Worm (Caenorhabditis elegans) whole organism, early embryonic: ENCODE data around the gene F26C11.3.

Source experiments
- B0310.2 ChIP-seq: sonication (generic microtip); optimal IDR thresholded peaks from 2 replicates; lab custom pipeline; 2016; ENCODE audit warnings: mild to moderate bottlenecking, missing genetic modification characterization, missing compliant biosample characterization
- F13C5.2 ChIP-seq: sonication (generic microtip); optimal IDR thresholded peaks from 2 replicates; lab custom pipeline; 2017; ENCODE audit warnings: mild to moderate bottlenecking, missing genetic modification characterization, inconsistent platforms, missing compliant biosample characterization
- aly-1 ChIP-seq: sonication (generic microtip); optimal IDR thresholded peaks from 2 replicates; lab custom pipeline; 2016; ENCODE audit warnings: missing genetic modification characterization, missing compliant biosample characterization
- ama-1 ChIP-seq: fragments of 150-350 bp; optimal IDR thresholded peaks from 2 replicates; lab custom pipeline; 2014
- ceh-13 ChIP-seq: fragments of 200-800 bp; sonication (Bioruptor generic); optimal IDR thresholded peaks from 2 replicates; lab custom pipeline; 2018; ENCODE audit warnings: mild to moderate bottlenecking, missing genetic modification characterization, missing compliant biosample characterization
- ceh-36 ChIP-seq: sonication (generic microtip); optimal IDR thresholded peaks from 2 replicates; lab custom pipeline; 2016; ENCODE audit warnings: missing genetic modification characterization, inconsistent platforms, missing compliant biosample characterization
- ets-7 ChIP-seq: sonication (generic microtip); optimal IDR thresholded peaks from 2 replicates; lab custom pipeline; 2016; ENCODE audit warnings: missing genotype, missing genetic modification characterization, missing compliant biosample characterization
- flt-1 ChIP-seq: fragments of 200-800 bp; sonication (Bioruptor generic); IDR thresholded peaks from 2 replicates; pipeline ENCODE4 v1.3.6; 2022; ENCODE audit warnings: missing genetic modification characterization, missing compliant biosample characterization
- hmbx-1 ChIP-seq: sonication (generic microtip); optimal IDR thresholded peaks from 2 replicates; lab custom pipeline; 2016; ENCODE audit warnings: mild to moderate bottlenecking, missing genetic modification characterization, missing compliant biosample characterization
- hmg-4 ChIP-seq: fragments of 200-800 bp; sonication (Bioruptor generic); optimal IDR thresholded peaks from 2 replicates; lab custom pipeline; 2018; ENCODE audit warnings: mild to moderate bottlenecking, missing genetic modification characterization, missing compliant biosample characterization
- hnd-1 ChIP-seq: sonication (generic microtip); optimal IDR thresholded peaks from 2 replicates; lab custom pipeline; 2016; ENCODE audit warnings: missing genetic modification characterization, missing compliant biosample characterization
- pes-1 ChIP-seq: fragments of 200-800 bp; sonication (Bioruptor generic); IDR thresholded peaks from 2 replicates; pipeline ENCODE4 v1.3.6; 2022; ENCODE audit warnings: missing genetic modification reagents, missing genetic modification characterization, missing compliant biosample characterization
- scrt-1 ChIP-seq: fragments of 200-800 bp; sonication (Bioruptor generic); IDR thresholded peaks from 2 replicates; pipeline ENCODE4 v1.3.6; 2022; ENCODE audit warnings: missing genetic modification characterization, missing compliant biosample characterization
- sea-1 ChIP-seq: fragments of 200-800 bp; sonication (Bioruptor generic); conservative IDR thresholded peaks from 2 replicates; pipeline ENCODE4 v1.3.6; 2022; ENCODE audit warnings: missing genetic modification characterization, missing compliant biosample characterization
- tbx-11 ChIP-seq: fragments of 200-800 bp; sonication (Bioruptor generic); IDR thresholded peaks from 2 replicates; pipeline ENCODE4 v1.3.6; 2022; ENCODE audit warnings: missing genetic modification characterization, missing compliant biosample characterization
- tbx-37 ChIP-seq: fragments of 200-800 bp; sonication (Bioruptor generic); conservative IDR thresholded peaks from 2 replicates; pipeline ENCODE4 v1.3.6; 2022; ENCODE audit warnings: missing genetic modification reagents, missing genetic modification characterization, missing compliant biosample characterization
- tra-4 ChIP-seq: sonication (generic microtip); optimal IDR thresholded peaks from 2 replicates; lab custom pipeline; 2017; ENCODE audit warnings: missing genetic modification characterization, missing compliant biosample characterization

F26C11.3 gene

DNA sequence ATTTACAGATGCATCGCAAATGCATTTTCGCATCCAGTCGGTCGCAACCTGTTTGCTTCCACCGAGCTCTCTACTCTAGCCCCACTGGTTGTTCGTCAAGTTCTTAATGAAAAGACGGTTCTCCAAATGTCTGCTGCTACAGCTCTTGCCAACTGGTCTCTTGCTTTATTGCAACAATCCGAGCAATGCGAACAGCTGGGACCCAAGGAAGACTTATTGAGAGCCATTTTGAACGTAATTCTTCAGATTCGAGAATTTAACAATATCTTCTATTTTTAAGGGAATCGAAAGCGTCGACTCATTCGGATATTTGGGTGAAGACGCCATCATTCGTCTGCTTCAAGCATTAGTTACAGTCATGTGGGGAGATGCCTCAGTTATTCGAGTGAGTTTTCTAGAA is 28.3 kb upstream of the F26C11.3 start:
- TF ChIP-seq hmg-4 (GFP tag; lab: Kevin White, UChicago) (no peak), aly-1 (no peak), scrt-1 (GFP tag; lab: Robert Waterston, UW) (no peak), ama-1 (lab: Kevin White, UChicago) (no peak), pes-1 (GFP tag; lab: Robert Waterston, UW) (no peak), sea-1 (no peak), tbx-37 (GFP tag; lab: Robert Waterston, UW) (no peak)

DNA sequence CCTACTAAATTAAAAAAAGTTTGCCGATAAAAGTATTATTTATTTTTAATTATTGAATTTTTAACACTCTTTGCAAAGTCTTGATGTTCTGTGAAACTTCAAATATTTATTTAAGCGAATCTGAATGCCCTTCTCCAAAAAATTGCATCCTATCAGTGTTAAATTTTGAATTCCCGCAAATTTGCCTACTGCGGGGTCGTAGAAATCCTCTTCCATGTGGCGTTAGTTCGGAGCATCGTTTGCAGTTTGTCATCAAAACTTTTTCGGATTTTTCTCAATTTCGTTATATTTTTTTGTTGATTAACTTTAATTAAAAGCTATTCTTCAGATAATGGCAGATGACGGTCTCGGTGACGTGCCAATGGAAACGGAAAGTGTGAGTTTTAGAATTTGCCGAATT is 25.5 kb upstream of the F26C11.3 start, which contains the start of gene ufd-3:
ufd-3 (plus strand) TSS at position 324 of the 400 bp plus-strand sequence.
- no peak for TF ChIP-seq scrt-1 (GFP tag; lab: Robert Waterston, UW)
- no peak for TF ChIP-seq B0310.2
- no peak for TF ChIP-seq ama-1 (lab: Kevin White, UChicago)
- TF ChIP-seq ceh-36 (tag; lab: Kevin White, UChicago) = no peak
- no peak for TF ChIP-seq hmg-4 (GFP tag; lab: Kevin White, UChicago)
- no peak for TF ChIP-seq aly-1
- TF ChIP-seq flt-1 = peak; percentile 47; the same call in 1 of the 2 replicates
- TF ChIP-seq F13C5.2 (tag; lab: Kevin White, UChicago) = peak; percentile 57
- TF ChIP-seq sea-1 = no peak
- TF ChIP-seq hnd-1 (tag; lab: Kevin White, UChicago) = no peak
- no peak; the same call in 1 of the 2 replicates for TF ChIP-seq pes-1 (GFP tag; lab: Robert Waterston, UW)
- TF ChIP-seq ceh-13 (GFP tag; lab: Kevin White, UChicago) = no peak
- TF ChIP-seq tra-4 = no peak
- no peak for TF ChIP-seq hmbx-1 (tag; lab: Kevin White, UChicago)
- TF ChIP-seq tbx-11 (GFP tag; lab: Robert Waterston, UW) = no peak
- TF ChIP-seq tbx-37 (GFP tag; lab: Robert Waterston, UW) = peak; percentile 87
- TF ChIP-seq ets-7 (tag; lab: Kevin White, UChicago) = no peak

DNA sequence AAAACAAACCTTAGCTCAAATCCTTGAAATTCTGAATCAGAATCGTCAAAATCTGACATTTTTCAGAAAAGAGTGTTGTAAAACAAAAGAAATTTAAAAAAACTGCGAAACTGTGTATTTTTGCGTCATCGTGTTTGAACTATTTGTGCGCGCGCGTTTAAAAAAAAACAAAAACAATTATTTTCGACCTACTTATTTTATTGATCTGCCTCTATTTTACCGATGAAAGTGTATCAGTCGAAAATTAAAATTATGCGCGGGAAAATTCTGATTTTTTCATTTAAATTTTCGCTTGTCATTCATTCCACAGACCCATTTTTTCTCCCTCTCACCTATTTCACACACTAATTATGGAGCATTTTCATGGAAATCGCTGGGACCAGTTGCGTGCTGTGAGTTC is 24.0 kb upstream of the F26C11.3 start, which contains the start of the genes C05C10.7 and C05C10.5:
C05C10.7 (minus strand) TSS at position 95 of the 400 bp plus-strand sequence.
C05C10.5 (plus strand) TSS at position 164 of the 400 bp plus-strand sequence.
- TF ChIP-seq hmbx-1 (tag; lab: Kevin White, UChicago) = no peak
- TF ChIP-seq F13C5.2 (tag; lab: Kevin White, UChicago) = no peak
- no peak for TF ChIP-seq hmg-4 (GFP tag; lab: Kevin White, UChicago)
- no peak for TF ChIP-seq ets-7 (tag; lab: Kevin White, UChicago)
- no peak for TF ChIP-seq ceh-13 (GFP tag; lab: Kevin White, UChicago)
- TF ChIP-seq hnd-1 (tag; lab: Kevin White, UChicago) = no peak
- no peak for TF ChIP-seq ama-1 (lab: Kevin White, UChicago)
- TF ChIP-seq tbx-37 (GFP tag; lab: Robert Waterston, UW) = no peak
- TF ChIP-seq aly-1 = no peak

DNA sequence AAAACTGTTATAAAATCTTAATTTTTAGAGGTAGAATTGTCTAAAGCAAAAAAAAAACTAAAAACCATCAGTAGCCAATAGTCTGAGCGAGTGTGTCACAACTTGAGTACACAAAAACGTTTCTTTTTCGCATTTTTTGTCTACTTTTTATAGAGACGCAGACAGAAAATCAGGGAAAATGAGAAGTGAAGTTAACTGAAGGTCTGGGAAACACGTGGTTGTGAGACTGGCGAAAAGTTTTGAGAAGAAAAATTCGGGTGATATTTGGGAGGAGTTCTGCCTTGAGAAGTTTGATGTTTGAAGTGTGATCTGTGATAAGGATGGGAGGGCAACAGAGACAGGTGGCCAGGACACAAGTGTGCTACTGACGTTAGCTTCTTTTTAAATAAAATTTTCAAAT is 22.7 kb upstream of the F26C11.3 start:
- TF ChIP-seq pes-1 (GFP tag; lab: Robert Waterston, UW) (no peak), hmbx-1 (tag; lab: Kevin White, UChicago) (no peak), tbx-11 (GFP tag; lab: Robert Waterston, UW) (no peak), ets-7 (tag; lab: Kevin White, UChicago) (no peak), sea-1 (no peak), tra-4 (no peak), hmg-4 (GFP tag; lab: Kevin White, UChicago) (no peak)

DNA sequence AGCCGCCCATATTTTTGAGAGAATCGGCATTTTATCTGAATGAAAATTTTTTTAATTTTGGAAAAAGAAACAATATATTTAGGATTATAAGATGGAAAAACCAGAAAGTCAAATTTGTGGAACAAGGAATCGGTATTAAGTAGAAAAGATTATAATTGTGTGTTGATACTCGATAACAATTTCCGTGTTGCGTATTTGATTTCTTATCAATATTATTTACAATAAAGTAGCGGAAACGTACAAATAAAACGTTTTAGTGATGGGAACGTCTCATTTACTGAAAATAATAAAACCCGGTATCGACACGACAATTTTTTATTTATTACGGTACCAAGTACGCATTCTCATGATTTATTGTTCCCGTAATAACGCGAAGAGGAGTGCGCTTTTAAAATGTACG is 22.0 kb upstream of the F26C11.3 start, which contains the start of gene C05C10.3:
C05C10.3 (minus strand) TSS at position 35 of the 400 bp plus-strand sequence.
- TF ChIP-seq B0310.2 (no peak), F13C5.2 (tag; lab: Kevin White, UChicago) (no peak), ama-1 (lab: Kevin White, UChicago) (no peak), pes-1 (GFP tag; lab: Robert Waterston, UW) (no peak), sea-1 (no peak), ceh-13 (GFP tag; lab: Kevin White, UChicago) (no peak), hmbx-1 (tag; lab: Kevin White, UChicago) (no peak), hmg-4 (GFP tag; lab: Kevin White, UChicago) (no peak), tbx-11 (GFP tag; lab: Robert Waterston, UW) (no peak), flt-1 (no peak), ets-7 (tag; lab: Kevin White, UChicago) (no peak), tbx-37 (GFP tag; lab: Robert Waterston, UW) (no peak), tra-4 (no peak)

DNA sequence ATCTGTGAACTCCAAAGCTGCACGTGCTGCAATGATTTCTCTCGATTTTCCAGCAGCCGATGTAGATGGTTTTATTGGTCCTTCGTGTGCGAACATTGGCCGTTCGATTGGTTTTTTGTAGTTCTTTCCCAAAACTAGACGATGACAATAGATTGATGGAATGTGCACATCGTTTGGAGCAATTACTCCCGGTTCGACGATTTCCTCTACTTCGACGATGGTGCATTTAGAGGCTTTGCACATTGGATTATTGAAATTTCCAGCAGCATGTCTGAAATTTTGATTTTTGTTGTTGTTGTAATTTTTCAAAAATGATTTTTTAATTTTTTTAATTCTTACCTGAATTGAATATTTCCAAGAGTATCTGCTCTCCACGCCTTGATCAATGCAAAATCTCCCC is 20.8 kb upstream of the F26C11.3 start:
- TF ChIP-seq aly-1 = no peak
- TF ChIP-seq hmg-4 (GFP tag; lab: Kevin White, UChicago) = no peak
- TF ChIP-seq flt-1 = no peak
- TF ChIP-seq ceh-36 (tag; lab: Kevin White, UChicago) = no peak
- TF ChIP-seq pes-1 (GFP tag; lab: Robert Waterston, UW) = no peak
- TF ChIP-seq scrt-1 (GFP tag; lab: Robert Waterston, UW) = no peak
- TF ChIP-seq F13C5.2 (tag; lab: Kevin White, UChicago) = no peak
- TF ChIP-seq hmbx-1 (tag; lab: Kevin White, UChicago) = no peak
- no peak for TF ChIP-seq sea-1
- no peak for TF ChIP-seq ets-7 (tag; lab: Kevin White, UChicago)
- TF ChIP-seq B0310.2 = no peak
- no peak for TF ChIP-seq ceh-13 (GFP tag; lab: Kevin White, UChicago)
- no peak for TF ChIP-seq ama-1 (lab: Kevin White, UChicago)
- TF ChIP-seq tbx-11 (GFP tag; lab: Robert Waterston, UW) = no peak
- TF ChIP-seq tbx-37 (GFP tag; lab: Robert Waterston, UW) = no peak

DNA sequence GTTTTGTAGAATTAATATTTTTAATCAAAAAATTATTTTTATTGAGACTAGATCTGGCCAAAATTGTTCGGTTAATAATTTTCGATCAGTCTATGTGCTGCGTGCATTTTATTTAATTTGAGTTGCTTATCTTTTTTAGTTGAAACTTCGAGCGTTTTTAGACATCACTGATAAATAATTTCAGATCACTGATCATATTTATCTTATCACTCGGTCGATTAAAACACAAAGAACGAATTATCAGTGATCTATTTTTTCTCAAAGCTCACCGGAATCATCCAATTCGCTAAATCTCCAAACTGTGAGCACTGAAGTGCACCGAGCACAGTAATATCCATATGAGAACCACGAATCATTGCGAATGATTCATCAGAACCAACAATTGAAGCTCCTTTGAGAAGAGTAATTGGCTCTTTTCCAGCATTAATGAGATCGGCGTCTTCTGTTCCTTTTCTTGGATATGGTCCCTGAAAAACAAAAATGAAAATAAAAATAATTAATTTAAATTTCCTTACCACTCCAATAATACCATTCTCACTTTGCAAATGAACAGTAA is 20.2 kb upstream of the F26C11.3 start:
- TF ChIP-seq ceh-36 (tag; lab: Kevin White, UChicago) (no peak), hnd-1 (tag; lab: Kevin White, UChicago) (no peak), ets-7 (tag; lab: Kevin White, UChicago) (no peak), pes-1 (GFP tag; lab: Robert Waterston, UW) (no peak), ama-1 (lab: Kevin White, UChicago) (no peak), F13C5.2 (tag; lab: Kevin White, UChicago) (no peak), flt-1 (no peak), tra-4 (no peak), scrt-1 (GFP tag; lab: Robert Waterston, UW) (no peak), aly-1 (no peak), hmg-4 (GFP tag; lab: Kevin White, UChicago) (no peak), B0310.2 (no peak), ceh-13 (GFP tag; lab: Kevin White, UChicago) (no peak), sea-1 (no peak), hmbx-1 (tag; lab: Kevin White, UChicago) (no peak)
